Worm (Caenorhabditis elegans): ENCODE results near the gene C35A5.11.
A peak's percentile ranks its signal among the peaks of the same experiment; 100 is the strongest.

The C35A5.11 gene

ce11 chrV:10503011-10503410, at the start of gene C35A5.11:
Gene C35A5.11 (minus strand): TSS chrV:10503111.
- TF ChIP-seq aly-2 (tag; optimal IDR thresholded peaks at IDR 0.05): no peak
- no peak for TF ChIP-seq egl-27 (tag; optimal IDR thresholded peaks at IDR 0.05)
- no peak for TF ChIP-seq mbf-1 (tag; optimal IDR thresholded peaks at IDR 0.05)
- TF ChIP-seq sma-3 (GFP tag; optimal IDR thresholded peaks at IDR 0.05): no peak
- no peak for TF ChIP-seq snpc-4 (tag; optimal IDR thresholded peaks at IDR 0.05)
- TF ChIP-seq mab-5 (tag; optimal IDR thresholded peaks at IDR 0.05): no peak
- TF ChIP-seq F13H6.1 (tag; optimal IDR thresholded peaks at IDR 0.05): no peak
- no peak for TF ChIP-seq sem-4 (tag; optimal IDR thresholded peaks at IDR 0.05)
- no peak for TF ChIP-seq mdl-1 (tag; optimal IDR thresholded peaks at IDR 0.05)
- no peak for TF ChIP-seq alr-1 (tag; optimal IDR thresholded peaks at IDR 0.05)
- no peak for TF ChIP-seq lsy-2 (tag; optimal IDR thresholded peaks at IDR 0.05)
- TF ChIP-seq crh-2 (tag; optimal IDR thresholded peaks at IDR 0.05): no peak
- TF ChIP-seq ZK546.5 (tag; optimal IDR thresholded peaks at IDR 0.05): no peak
- TF ChIP-seq ztf-11 (tag; optimal IDR thresholded peaks at IDR 0.05): no peak
- no peak for TF ChIP-seq ztf-1 (GFP tag; conservative IDR thresholded peaks at IDR 0.05)
- TF ChIP-seq lin-11 (tag; optimal IDR thresholded peaks at IDR 0.05): no peak
- no peak for TF ChIP-seq unc-55 (GFP tag; optimal IDR thresholded peaks at IDR 0.05)
- no peak for TF ChIP-seq dmd-4 (tag; optimal IDR thresholded peaks at IDR 0.05)
- no peak for TF ChIP-seq fos-1 (tag; optimal IDR thresholded peaks at IDR 0.05)

DNA sequence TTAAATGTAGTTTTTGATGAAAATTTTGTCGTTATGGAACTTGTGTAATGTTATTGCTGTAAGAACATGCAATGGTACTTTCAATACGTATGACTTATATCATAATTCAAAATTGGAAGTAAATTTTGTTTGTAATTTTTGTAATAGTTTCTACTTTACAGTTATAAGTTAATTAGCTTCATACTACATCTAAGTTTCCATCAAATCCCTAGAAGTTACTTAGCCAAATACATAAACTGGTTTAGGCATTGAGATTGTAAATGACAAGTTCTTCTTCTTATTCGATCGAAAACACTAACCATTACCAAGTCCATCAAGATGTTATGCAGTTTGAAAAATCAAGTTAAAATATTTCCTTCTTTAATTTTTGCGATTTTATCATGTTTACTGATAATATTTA, 46.8 kb upstream of the C35A5.11 start, which contains the start of gene F32G8.2:
Gene F32G8.2 (plus strand): TSS at position 301 of the 400 bp plus-strand sequence.
- TF ChIP-seq lin-11 (tag; optimal IDR thresholded peaks at IDR 0.05): no peak
- TF ChIP-seq aly-2 (tag; optimal IDR thresholded peaks at IDR 0.05): no peak
- no peak for TF ChIP-seq sma-9 (GFP tag; optimal IDR thresholded peaks at IDR 0.05)
- TF ChIP-seq sma-9 (tag; optimal IDR thresholded peaks at IDR 0.05): no peak
- no peak for TF ChIP-seq gmeb-1 (tag; optimal IDR thresholded peaks at IDR 0.05)
- no peak for TF ChIP-seq R02D3.7 (tag; optimal IDR thresholded peaks at IDR 0.05)
- TF ChIP-seq Y55F3AM.14 (GFP tag; optimal IDR thresholded peaks at IDR 0.05): no peak
- no peak for TF ChIP-seq nhr-6 (tag; optimal IDR thresholded peaks at IDR 0.05)
- TF ChIP-seq ZK546.5 (tag; optimal IDR thresholded peaks at IDR 0.05): no peak
- no peak for TF ChIP-seq nhr-129 (tag; optimal IDR thresholded peaks at IDR 0.05)
- TF ChIP-seq lin-13 (GFP tag; optimal IDR thresholded peaks at IDR 0.05): no peak
- TF ChIP-seq C34F6.9 (tag; optimal IDR thresholded peaks at IDR 0.05): no peak
- no peak for TF ChIP-seq elt-3 (tag; optimal IDR thresholded peaks at IDR 0.05)
- no peak for TF ChIP-seq unc-39 (tag; optimal IDR thresholded peaks at IDR 0.05)
- no peak for TF ChIP-seq fos-1 (tag; optimal IDR thresholded peaks at IDR 0.05)
- TF ChIP-seq nhr-12 (tag; optimal IDR thresholded peaks at IDR 0.05): no peak
- TF ChIP-seq alr-1 (tag; optimal IDR thresholded peaks at IDR 0.05): no peak
- no peak for TF ChIP-seq lin-39 (tag; optimal IDR thresholded peaks at IDR 0.05)
- TF ChIP-seq mbf-1 (tag; optimal IDR thresholded peaks at IDR 0.05): no peak

DNA sequence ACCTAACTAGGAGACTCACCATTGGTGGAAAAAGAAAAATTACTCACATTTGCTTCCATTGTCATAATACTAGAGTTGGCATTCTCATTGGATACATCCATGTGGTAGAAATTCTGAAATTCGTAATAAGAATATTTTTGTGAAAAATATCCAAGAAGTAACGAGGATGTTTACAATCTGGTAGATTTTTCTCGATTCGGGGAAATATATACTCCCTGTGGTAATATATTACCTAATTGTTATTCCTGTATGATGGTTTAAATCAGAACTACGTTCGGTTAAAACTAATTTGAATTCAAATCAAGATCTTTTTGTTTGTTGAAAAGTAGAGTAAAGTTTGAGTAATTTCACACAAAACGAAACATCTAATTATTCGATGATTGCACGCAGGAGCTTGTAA, 46.1 kb upstream of the C35A5.11 start, which contains the start of gene srd-34:
Gene srd-34 (minus strand): TSS at position 101 of the 400 bp plus-strand sequence.
- TF ChIP-seq nhr-21 (tag; optimal IDR thresholded peaks at IDR 0.05) (no peak), mab-5 (tag; optimal IDR thresholded peaks at IDR 0.05) (no peak), egl-27 (tag; optimal IDR thresholded peaks at IDR 0.05) (no peak), blmp-1 (tag; optimal IDR thresholded peaks at IDR 0.05; ENCODE audit: insufficient read depth) (no peak), alr-1 (tag; optimal IDR thresholded peaks at IDR 0.05) (no peak), fos-1 (tag; optimal IDR thresholded peaks at IDR 0.05) (no peak), ama-1 (optimal IDR thresholded peaks at IDR 0.05) (no peak), sma-9 (GFP tag; optimal IDR thresholded peaks at IDR 0.05) (no peak), sma-9 (tag; optimal IDR thresholded peaks at IDR 0.05) (no peak), unc-39 (tag; optimal IDR thresholded peaks at IDR 0.05) (no peak), mbf-1 (tag; optimal IDR thresholded peaks at IDR 0.05) (no peak), R02D3.7 (tag; optimal IDR thresholded peaks at IDR 0.05) (no peak), ceh-82 (tag; optimal IDR thresholded peaks at IDR 0.05) (no peak), ceh-16 (tag; optimal IDR thresholded peaks at IDR 0.05) (no peak), ZK546.5 (tag; optimal IDR thresholded peaks at IDR 0.05) (no peak), aly-2 (tag; optimal IDR thresholded peaks at IDR 0.05) (no peak), ztf-11 (tag; optimal IDR thresholded peaks at IDR 0.05) (no peak)

DNA sequence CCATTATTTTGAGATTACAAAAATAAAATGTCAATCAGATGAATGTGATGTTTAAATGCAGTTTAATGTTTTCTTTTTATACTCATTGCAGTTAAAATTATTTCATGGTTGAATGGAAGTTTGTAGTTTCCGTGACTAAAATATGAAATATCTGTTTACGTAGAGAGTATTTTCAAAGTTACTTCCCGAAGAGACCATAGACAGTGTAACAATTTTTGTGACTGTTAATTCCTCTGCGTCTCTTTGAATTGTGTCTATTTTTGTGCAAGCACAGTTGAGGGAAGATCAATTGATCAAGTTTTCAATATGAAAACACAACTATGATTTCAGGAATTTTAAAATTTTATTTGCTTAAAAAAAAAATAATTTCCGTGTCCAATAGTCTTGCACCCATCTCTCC, 43.8 kb upstream of the C35A5.11 start, which contains the start of gene F25D1.5:
Gene F25D1.5 (minus strand): TSS at position 35 of the 400 bp plus-strand sequence.
- TF ChIP-seq C34F6.9 (tag; optimal IDR thresholded peaks at IDR 0.05): no peak
- TF ChIP-seq unc-39 (tag; optimal IDR thresholded peaks at IDR 0.05): no peak
- no peak for TF ChIP-seq ceh-16 (tag; optimal IDR thresholded peaks at IDR 0.05)
- TF ChIP-seq mab-5 (tag; optimal IDR thresholded peaks at IDR 0.05): no peak
- peak; percentile 27 for TF ChIP-seq nhr-77 (tag; optimal IDR thresholded peaks at IDR 0.05)
- no peak for TF ChIP-seq lin-11 (tag; optimal IDR thresholded peaks at IDR 0.05)
- TF ChIP-seq sma-9 (GFP tag; optimal IDR thresholded peaks at IDR 0.05): peak; percentile 59
- no peak for TF ChIP-seq sma-9 (tag; optimal IDR thresholded peaks at IDR 0.05)
- no peak for TF ChIP-seq unc-55 (GFP tag; optimal IDR thresholded peaks at IDR 0.05)
- TF ChIP-seq nhr-237 (tag; optimal IDR thresholded peaks at IDR 0.05): no peak
- no peak for TF ChIP-seq ZK546.5 (tag; optimal IDR thresholded peaks at IDR 0.05)
- TF ChIP-seq ztf-1 (GFP tag; conservative IDR thresholded peaks at IDR 0.05): no peak
- peak; percentile 41 for TF ChIP-seq fos-1 (tag; optimal IDR thresholded peaks at IDR 0.05)
- TF ChIP-seq aly-2 (tag; optimal IDR thresholded peaks at IDR 0.05): no peak
- TF ChIP-seq crh-2 (tag; optimal IDR thresholded peaks at IDR 0.05): peak; percentile 24

Data from whole organism, L2 larva.